Worm (Caenorhabditis elegans): ENCODE data around the gene cyn-1.

cyn-1 gene

ce11 chrV:14380242-14380641 lies 24.4 kb downstream of the cyn-1 start:
- TF ChIP-seq madf-10 (tag; optimal IDR thresholded peaks at IDR 0.05), result no peak
- no peak for TF ChIP-seq tbx-9 (tag; optimal IDR thresholded peaks at IDR 0.05; ENCODE audit: borderline replicate concordance)
- no peak for TF ChIP-seq ceh-27 (GFP tag; optimal IDR thresholded peaks at IDR 0.05)
- TF ChIP-seq hmg-20 (GFP tag; IDR thresholded peaks at IDR 0.05), result no peak
- no peak for TF ChIP-seq nfya-2 (GFP tag; IDR thresholded peaks at IDR 0.05)
- no peak for TF ChIP-seq Y56A3A.18 (GFP tag; IDR thresholded peaks at IDR 0.05)
- no peak for TF ChIP-seq let-526 (GFP tag; IDR thresholded peaks at IDR 0.05)
- no peak for TF ChIP-seq ceh-58 (GFP tag; IDR thresholded peaks at IDR 0.05)
- TF ChIP-seq lin-35 (GFP tag; optimal IDR thresholded peaks at IDR 0.05), result no peak
- no peak for TF ChIP-seq hlh-26 (GFP tag; conservative IDR thresholded peaks at IDR 0.05)
- no peak for TF ChIP-seq ztf-3 (GFP tag; optimal IDR thresholded peaks at IDR 0.05)
- TF ChIP-seq nfyb-1 (GFP tag; IDR thresholded peaks at IDR 0.05), result no peak

ce11 chrV:14391830-14392229 lies 36.0 kb downstream of the cyn-1 start, which contains the start of gene C15H11.10:
C15H11.10 (plus strand) TSS chrV:14392130.
- TF ChIP-seq fkh-3 (tag; optimal IDR thresholded peaks at IDR 0.05) (no peak), C06A6.2 (GFP tag; conservative IDR thresholded peaks at IDR 0.05) (no peak)

ce11 chrV:14393504-14393903 lies 37.6 kb downstream of the cyn-1 start, which contains the start of gene C15H11.1:
C15H11.1 (plus strand) TSS chrV:14393804.
- TF ChIP-seq tbx-9 (tag; optimal IDR thresholded peaks at IDR 0.05; ENCODE audit: borderline replicate concordance), result no peak

ce11 chrV:14394743-14395142 lies 38.9 kb downstream of the cyn-1 start, which contains the start of gene C15H11.13:
C15H11.13 (plus strand) TSS chrV:14395043.
- TF ChIP-seq Y67H2A.10 (GFP tag; conservative IDR thresholded peaks at IDR 0.05), result no peak
- TF ChIP-seq fkh-3 (tag; optimal IDR thresholded peaks at IDR 0.05), result no peak
- TF ChIP-seq attf-6 (GFP tag; IDR thresholded peaks at IDR 0.05), result no peak
- TF ChIP-seq nfya-2 (GFP tag; IDR thresholded peaks at IDR 0.05), result no peak
- TF ChIP-seq mel-28 (tag; optimal IDR thresholded peaks at IDR 0.05; ENCODE audit: borderline replicate concordance), result no peak
- TF ChIP-seq ceh-58 (GFP tag; IDR thresholded peaks at IDR 0.05), result no peak

- no peak for TF ChIP-seq Y95B8A.8 (GFP tag; IDR thresholded peaks at IDR 0.05)
- peak; percentile 50 for TF ChIP-seq snpc-3.4 (tag; optimal IDR thresholded peaks at IDR 0.05)
- TF ChIP-seq him-1 (tag; optimal IDR thresholded peaks at IDR 0.05), result peak; percentile 27
- TF ChIP-seq F37B4.10 (GFP tag; IDR thresholded peaks at IDR 0.05), result 0 out of 2 replicates have a peak, but pooled peaks have one; percentile 79
- TF ChIP-seq repo-1 (tag; optimal IDR thresholded peaks at IDR 0.05), result no peak
- no peak for TF ChIP-seq fkh-3 (tag; optimal IDR thresholded peaks at IDR 0.05)
- no peak for TF ChIP-seq tlf-1 (GFP tag; optimal IDR thresholded peaks at IDR 0.05)
- peak; percentile 54; the same call in 1 of the 2 replicates for TF ChIP-seq pbrm-1 (GFP tag; IDR thresholded peaks at IDR 0.05)
- no peak for TF ChIP-seq ZK185.1 (tag; optimal IDR thresholded peaks at IDR 0.05; ENCODE audit: poor library complexity, severe bottlenecking)
- peak; percentile 80 for TF ChIP-seq snpc-4 (GFP tag; optimal IDR thresholded peaks at IDR 0.05)
- peak in 3 of 4 experiments; percentile 84 to 96 (median 93) for TF ChIP-seq snpc-4 (tag; optimal IDR thresholded peaks at IDR 0.05)
- TF ChIP-seq snpc-1.1 (tag; optimal IDR thresholded peaks at IDR 0.05; ENCODE audit: insufficient read depth), result peak; percentile 83
These were observed 40.3 kb downstream of the cyn-1 start for ce11 chrV:14396123-14396669.

- no peak for TF ChIP-seq T07F8.4 (tag; optimal IDR thresholded peaks at IDR 0.05)
- no peak for TF ChIP-seq C06A6.2 (GFP tag; conservative IDR thresholded peaks at IDR 0.05)
- TF ChIP-seq F55B11.4 (tag; optimal IDR thresholded peaks at IDR 0.05; ENCODE audit: borderline replicate concordance, insufficient read depth), result no peak
- no peak for TF ChIP-seq bed-1 (GFP tag; IDR thresholded peaks at IDR 0.05)
- no peak for TF ChIP-seq bed-2 (GFP tag; IDR thresholded peaks at IDR 0.05)
- no peak for TF ChIP-seq lin-35 (GFP tag; optimal IDR thresholded peaks at IDR 0.05)
- no peak for TF ChIP-seq nhr-120 (GFP tag; IDR thresholded peaks at IDR 0.05)
- TF ChIP-seq F37B4.10 (GFP tag; IDR thresholded peaks at IDR 0.05), result no peak
- TF ChIP-seq snpc-3.4 (tag; optimal IDR thresholded peaks at IDR 0.05), result no peak
- no peak for TF ChIP-seq somi-1 (GFP tag; optimal IDR thresholded peaks at IDR 0.05)
- TF ChIP-seq sea-2 (GFP tag; IDR thresholded peaks at IDR 0.05), result no peak
- no peak for TF ChIP-seq dpl-1 (GFP tag; optimal IDR thresholded peaks at IDR 0.05)
- no peak for TF ChIP-seq snpc-1.3 (tag; optimal IDR thresholded peaks at IDR 0.05; ENCODE audit: insufficient read depth)
- TF ChIP-seq ekl-4 (GFP tag; IDR thresholded peaks at IDR 0.05), result no peak
- TF ChIP-seq Y53F4B.3 (GFP tag; IDR thresholded peaks at IDR 0.05), result no peak
These were observed 49.8 kb downstream of the cyn-1 start for ce11 chrV:14405647-14406046.

All from whole organism, young adult.